Worm (Caenorhabditis elegans): ENCODE measurements around the gene cux-7.

The cux-7 gene

ce11 chrIII:7498346-7498745 lies 22.3 kb downstream of the cux-7 start (continued):
- TF ChIP-seq Y79H2A.3 (GFP tag; conservative IDR thresholded peaks at IDR 0.05), result no peak
- peak; percentile 75 for TF ChIP-seq rcor-1 (GFP tag; IDR thresholded peaks at IDR 0.05)
- TF ChIP-seq egl-18 (GFP tag; IDR thresholded peaks at IDR 0.05), result no peak
- no peak for TF ChIP-seq F39B2.1 (GFP tag; IDR thresholded peaks at IDR 0.05)
- no peak for TF ChIP-seq C06A6.2 (GFP tag; conservative IDR thresholded peaks at IDR 0.05)
- TF ChIP-seq B0019.2 (GFP tag; conservative IDR thresholded peaks at IDR 0.05), result no peak
- no peak for TF ChIP-seq ets-4 (GFP tag; optimal IDR thresholded peaks at IDR 0.05)
- TF ChIP-seq ztf-26 (tag; optimal IDR thresholded peaks at IDR 0.05), result peak; percentile 52
- no peak for TF ChIP-seq F37B4.10 (GFP tag; IDR thresholded peaks at IDR 0.05)
- TF ChIP-seq ceh-27 (GFP tag; optimal IDR thresholded peaks at IDR 0.05), result peak; percentile 75
- TF ChIP-seq madf-6 (GFP tag; IDR thresholded peaks at IDR 0.05), result no peak
- TF ChIP-seq zim-3 (tag; optimal IDR thresholded peaks at IDR 0.05), result no peak
- no peak for TF ChIP-seq hlh-26 (GFP tag; conservative IDR thresholded peaks at IDR 0.05)
- TF ChIP-seq atf-7 (tag; optimal IDR thresholded peaks at IDR 0.05), result peak; percentile 51
- TF ChIP-seq cebp-1 (GFP tag; IDR thresholded peaks at IDR 0.05), result no peak
- TF ChIP-seq cebp-1 (tag; optimal IDR thresholded peaks at IDR 0.05), result peak; percentile 81
- TF ChIP-seq snpc-1.3 (tag; optimal IDR thresholded peaks at IDR 0.05; ENCODE audit: insufficient read depth), result peak; percentile 39
- TF ChIP-seq attf-5 (GFP tag; optimal IDR thresholded peaks at IDR 0.05), result peak; percentile 93
- TF ChIP-seq hlh-12 (tag; optimal IDR thresholded peaks at IDR 0.05), result no peak
- TF ChIP-seq egl-44 (GFP tag; IDR thresholded peaks at IDR 0.05), result no peak; the same call in 1 of the 2 replicates
- TF ChIP-seq ccch-3 (GFP tag; optimal IDR thresholded peaks at IDR 0.05), result no peak
- no peak for TF ChIP-seq sdz-38 (tag; optimal IDR thresholded peaks at IDR 0.05)
- no peak for TF ChIP-seq hmg-20 (GFP tag; IDR thresholded peaks at IDR 0.05)
- TF ChIP-seq chd-7 (tag; optimal IDR thresholded peaks at IDR 0.05), result peak; percentile 66
- TF ChIP-seq cebp-2 (GFP tag; IDR thresholded peaks at IDR 0.05), result no peak
- peak; percentile 57; the same call in 1 of the 2 replicates for TF ChIP-seq D2030.7 (GFP tag; IDR thresholded peaks at IDR 0.05)
- peak; percentile 99 for TF ChIP-seq dpl-1 (GFP tag; optimal IDR thresholded peaks at IDR 0.05)
- TF ChIP-seq unc-62 (GFP tag; optimal IDR thresholded peaks at IDR 0.05), result peak; percentile 8
- TF ChIP-seq madf-10 (tag; optimal IDR thresholded peaks at IDR 0.05), result peak; percentile 84
- TF ChIP-seq die-1 (tag; optimal IDR thresholded peaks at IDR 0.05), result peak; percentile 30
- peak; percentile 62; the same call in 1 of the 2 replicates for TF ChIP-seq lir-1 (GFP tag; conservative IDR thresholded peaks at IDR 0.05)
- TF ChIP-seq lin-54 (GFP tag; optimal IDR thresholded peaks at IDR 0.05), result peak; percentile 99
- no peak for TF ChIP-seq nhr-179 (tag; optimal IDR thresholded peaks at IDR 0.05)
- TF ChIP-seq ztf-22 (GFP tag; optimal IDR thresholded peaks at IDR 0.05), result peak; percentile 24
- peak; percentile 71 for TF ChIP-seq ekl-4 (GFP tag; IDR thresholded peaks at IDR 0.05)
- no peak for TF ChIP-seq lsy-27 (tag; optimal IDR thresholded peaks at IDR 0.05; ENCODE audit: borderline replicate concordance, insufficient read depth)
- no peak for TF ChIP-seq attf-6 (GFP tag; IDR thresholded peaks at IDR 0.05)
- no peak for TF ChIP-seq C17E4.6 (GFP tag; IDR thresholded peaks at IDR 0.05)
- peak; percentile 77 for TF ChIP-seq K11D2.4 (GFP tag; IDR thresholded peaks at IDR 0.05)
- TF ChIP-seq F33H1.4 (GFP tag; IDR thresholded peaks at IDR 0.05), result peak; percentile 50
- no peak for TF ChIP-seq ceh-40 (GFP tag; IDR thresholded peaks at IDR 0.05)
- no peak for TF ChIP-seq rpc-1 (optimal IDR thresholded peaks at IDR 0.05)
- TF ChIP-seq rpc-1 (tag; optimal IDR thresholded peaks at IDR 0.05), result no peak
- no peak for TF ChIP-seq mes-4 (tag; optimal IDR thresholded peaks at IDR 0.05)
- peak; percentile 72; the same call in 1 of the 2 replicates for TF ChIP-seq madf-3 (GFP tag; IDR thresholded peaks at IDR 0.05)
- TF ChIP-seq snpc-1.1 (tag; optimal IDR thresholded peaks at IDR 0.05; ENCODE audit: insufficient read depth), result no peak
- TF ChIP-seq athp-1 (tag; optimal IDR thresholded peaks at IDR 0.05), result no peak
- no peak for TF ChIP-seq F55B11.4 (tag; optimal IDR thresholded peaks at IDR 0.05; ENCODE audit: borderline replicate concordance, insufficient read depth)
- TF ChIP-seq tbx-9 (tag; optimal IDR thresholded peaks at IDR 0.05; ENCODE audit: borderline replicate concordance), result no peak
